Worm (Caenorhabditis elegans) whole organism, early embryonic: Measurements from ENCODE around the gene F32D1.3.

Source experiments
- ama-1 ChIP-seq: fragments of 150-350 bp; optimal IDR thresholded peaks from 2 replicates; lab custom pipeline; 2014
- hmbx-1 ChIP-seq: sonication (generic microtip); optimal IDR thresholded peaks from 2 replicates; lab custom pipeline; 2016; ENCODE audit warnings: mild to moderate bottlenecking, missing genetic modification characterization, missing compliant biosample characterization

DNA sequence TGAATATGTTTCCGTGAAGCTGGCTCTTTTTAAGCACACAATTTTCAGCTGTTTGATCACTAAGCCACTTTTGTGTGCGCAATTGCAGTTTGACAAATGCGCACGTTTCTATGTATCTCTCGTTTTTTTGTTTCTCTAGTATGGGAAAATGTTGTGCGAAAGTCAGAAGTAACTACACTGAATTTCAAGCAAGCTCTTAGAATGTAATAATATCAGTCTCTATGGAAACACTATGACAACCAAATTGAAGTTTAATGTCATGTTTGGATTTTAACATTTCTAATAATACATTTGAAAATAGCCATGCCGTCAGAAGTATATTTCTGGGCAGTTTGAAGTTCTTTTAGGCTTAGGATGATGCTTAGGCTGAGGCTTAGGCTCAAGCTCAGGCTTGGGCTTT is 41.5 kb downstream of the F32D1.3 start, which contains the start of gene ZC132.9:
- TF ChIP-seq hmbx-1 (no peak), ama-1 (lab: Kevin White, UChicago) (no peak)
